Worm (Caenorhabditis elegans) whole organism, mixed stage, embryonic: ENCODE data around the gene rpl-3.

Experiments used
- M03D4.4 ChIP-seq: sonication (generic microtip); optimal IDR thresholded peaks from 2 replicates; lab custom pipeline; 2017; ENCODE audit warnings: mild to moderate bottlenecking, missing genetic modification characterization, missing compliant biosample characterization
- ces-1 ChIP-seq: fragments of 150-350 bp; optimal IDR thresholded peaks from 2 replicates; lab custom pipeline; 2014; ENCODE audit warnings: missing biosample characterization, missing genetic modification reagents, missing genetic modification characterization
- lsy-2 ChIP-seq: fragments of 150-350 bp; optimal IDR thresholded peaks from 2 replicates; lab custom pipeline; 2014; ENCODE audit warnings: missing biosample characterization, missing genetic modification characterization
- mab-5 ChIP-seq: fragments of 150-350 bp; optimal IDR thresholded peaks from 2 replicates; lab custom pipeline; 2014; ENCODE audit warnings: missing biosample characterization, missing genetic modification characterization
- snpc-4 ChIP-seq: fragments of 150-350 bp; optimal IDR thresholded peaks from 2 replicates; lab custom pipeline; 2014; ENCODE audit warnings: missing biosample characterization, missing genetic modification characterization
- unc-39 ChIP-seq: fragments of 150-350 bp; optimal IDR thresholded peaks from 2 replicates; lab custom pipeline; 2014; ENCODE audit warnings: missing biosample characterization, missing genetic modification characterization
- ztf-11 ChIP-seq: fragments of 150-350 bp; optimal IDR thresholded peaks from 2 replicates; lab custom pipeline; 2014; ENCODE audit warnings: missing biosample characterization, missing genetic modification characterization

DNA sequence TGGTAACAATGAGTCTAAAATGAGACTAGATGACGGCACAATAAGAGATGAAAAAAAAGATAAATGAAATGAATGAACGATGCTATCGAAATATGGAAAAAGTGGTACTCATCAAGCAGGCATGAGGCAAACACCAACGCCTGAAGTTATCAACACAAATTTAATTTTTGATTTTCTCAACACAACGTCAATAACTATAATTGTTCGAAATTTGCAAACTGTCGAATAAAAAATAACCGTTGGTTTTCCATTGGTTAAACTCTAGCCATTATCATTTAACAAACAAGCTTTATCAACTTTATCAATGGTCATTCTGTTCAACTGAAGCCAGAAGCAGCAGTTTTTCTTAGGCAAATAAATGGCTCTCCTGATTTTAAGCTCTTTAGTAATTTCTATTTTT is 35.4 kb upstream of the rpl-3 start, which contains the start of gene cyp-25A1:
- TF ChIP-seq ces-1 (GFP tag; lab: Kevin White, UChicago) (no peak), unc-39 (tag; lab: Kevin White, UChicago) (no peak), mab-5 (tag; lab: Kevin White, UChicago) (no peak), lsy-2 (tag; lab: Kevin White, UChicago) (no peak), ztf-11 (tag; lab: Kevin White, UChicago) (no peak), snpc-4 (tag; lab: Kevin White, UChicago) (no peak), M03D4.4 (tag; lab: Kevin White, UChicago) (no peak)
